Fruit fly (Drosophila melanogaster): ENCODE data around the gene spen.
A peak's percentile ranks its signal among the peaks of the same experiment; 100 is the strongest.

spen gene

DNA sequence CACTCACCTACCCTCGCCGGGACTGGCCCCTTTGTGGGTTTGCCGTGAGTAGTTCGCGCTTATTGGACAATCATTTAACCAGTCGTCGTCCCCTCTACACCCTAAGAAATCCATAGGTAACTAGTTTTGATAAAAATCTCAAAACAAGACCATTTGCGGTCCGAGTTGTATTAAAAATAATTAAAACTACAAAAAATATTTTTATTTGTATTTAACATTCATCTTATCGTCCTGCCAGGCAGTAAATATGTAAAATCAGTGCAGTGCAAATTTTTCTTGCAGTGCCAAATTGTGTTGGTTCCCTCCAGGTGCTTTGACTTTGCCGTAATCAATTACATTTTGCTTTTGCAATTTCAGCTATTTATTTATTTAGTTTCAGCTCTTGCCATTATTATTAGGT is 85.0 kb downstream of the spen start (continued):
- TF ChIP-seq CG10654 (GFP tag; optimal IDR thresholded peaks at IDR 0.05) (peak; percentile 6), CG5953 (GFP tag; IDR thresholded peaks at IDR 0.05) (no peak), CG7963 (GFP tag; IDR thresholded peaks at IDR 0.05; ENCODE audit: partially characterized antibody) (no peak), CoRest (tag; optimal IDR thresholded peaks at IDR 0.05) (no peak), mirr (GFP tag; optimal IDR thresholded peaks at IDR 0.05) (no peak), Nf-YA (GFP tag; IDR thresholded peaks at IDR 0.05) (no peak), gcm (GFP tag; optimal IDR thresholded peaks at IDR 0.05) (no peak), CG1647 (GFP tag; optimal IDR thresholded peaks at IDR 0.05) (no peak), cwo (GFP tag; optimal IDR thresholded peaks at IDR 0.05) (peak; percentile 42), dm (GFP tag; optimal IDR thresholded peaks at IDR 0.05) (no peak), Side (GFP tag; optimal IDR thresholded peaks at IDR 0.05) (no peak), CG17359 (tag; optimal IDR thresholded peaks at IDR 0.05) (no peak), CG17612 (GFP tag; IDR thresholded peaks at IDR 0.05) (no peak), PHDP (tag; optimal IDR thresholded peaks at IDR 0.05) (no peak), cato (GFP tag; optimal IDR thresholded peaks at IDR 0.05; ENCODE audit: borderline replicate concordance) (no peak), eyg (GFP tag; optimal IDR thresholded peaks at IDR 0.05) (no peak), amos (GFP tag; IDR thresholded peaks at IDR 0.05; ENCODE audit: partially characterized antibody) (no peak), Dll (GFP tag; IDR thresholded peaks at IDR 0.05; ENCODE audit: partially characterized antibody) (no peak), sqz (GFP tag; optimal IDR thresholded peaks at IDR 0.05) (no peak), jigr1 (GFP tag; IDR thresholded peaks at IDR 0.05) (no peak), fd64A (GFP tag; optimal IDR thresholded peaks at IDR 0.05) (no peak), al (GFP tag; IDR thresholded peaks at IDR 0.05) (peak; percentile 34; the same call in 1 of the 2 replicates), CG12219 (GFP tag; optimal IDR thresholded peaks at IDR 0.05) (no peak), YL-1 (GFP tag; optimal IDR thresholded peaks at IDR 0.05) (no peak), Lpt (GFP tag; optimal IDR thresholded peaks at IDR 0.05) (no peak), Atf-2 (GFP tag; optimal IDR thresholded peaks at IDR 0.05) (no peak), Adf1 (GFP tag; IDR thresholded peaks at IDR 0.05) (no peak), Nf-YB (GFP tag; optimal IDR thresholded peaks at IDR 0.05) (peak; percentile 30), CG1233 (GFP tag; optimal IDR thresholded peaks at IDR 0.05) (no peak), CG18011 (GFP tag; optimal IDR thresholded peaks at IDR 0.05) (no peak), CG15514 (GFP tag; optimal IDR thresholded peaks at IDR 0.05) (peak; percentile 29), Sry-β (GFP tag; optimal IDR thresholded peaks at IDR 0.05) (no peak), danr (GFP tag; IDR thresholded peaks at IDR 0.05) (0 out of 2 replicates have a peak, but pooled peaks have one; percentile 7), wdn (GFP tag; IDR thresholded peaks at IDR 0.05) (no peak), HLH4C (GFP tag; IDR thresholded peaks at IDR 0.05; ENCODE audit: partially characterized antibody) (no peak), CG12391 (tag; optimal IDR thresholded peaks at IDR 0.05) (peak; percentile 28), CG11398 (GFP tag; optimal IDR thresholded peaks at IDR 0.05) (no peak), her (GFP tag; optimal IDR thresholded peaks at IDR 0.05) (no peak), MBD-R2 (GFP tag; IDR thresholded peaks at IDR 0.05) (peak; percentile 15; the same call in 1 of the 2 replicates), zen (tag; optimal IDR thresholded peaks at IDR 0.05) (no peak), HmgD (GFP tag; optimal IDR thresholded peaks at IDR 0.05) (no peak), CG18619 (GFP tag; optimal IDR thresholded peaks at IDR 0.05) (no peak), dmrt99B (tag; optimal IDR thresholded peaks at IDR 0.05) (no peak), phol (tag; optimal IDR thresholded peaks at IDR 0.05) (no peak), CG6854 (GFP tag; optimal IDR thresholded peaks at IDR 0.05) (no peak), eve (GFP tag; optimal IDR thresholded peaks at IDR 0.05) (no peak), CG14441 (GFP tag; IDR thresholded peaks at IDR 0.05) (peak; percentile 54; the same call in 1 of the 2 replicates), mld (GFP tag; IDR thresholded peaks at IDR 0.05; ENCODE audit: partially characterized antibody) (no peak), tup (GFP tag; optimal IDR thresholded peaks at IDR 0.05) (no peak), corto (GFP tag; optimal IDR thresholded peaks at IDR 0.05) (no peak), grau (tag; optimal IDR thresholded peaks at IDR 0.05) (no peak)
